Worm (Caenorhabditis elegans) whole organism, L1 larva: ENCODE results near the gene nspe-7.

Experiments
- F16B12.6 ChIP-seq: fragments of 150-350 bp; optimal IDR thresholded peaks from 2 replicates; lab custom pipeline; 2014; ENCODE audit warnings: missing biosample characterization, missing genetic modification characterization
- aly-2 ChIP-seq: fragments of 150-350 bp; optimal IDR thresholded peaks from 2 replicates; lab custom pipeline; 2014; ENCODE audit warnings: missing biosample characterization, missing genetic modification characterization
- egl-27 ChIP-seq, 2 experiments: fragments of 150-350 bp in 1 of 2; sonication (generic microtip); optimal IDR thresholded peaks; 3 replicates each; lab custom pipeline; 2017 to 2018; ENCODE audit warnings: missing biosample characterization in 2 of 2, missing genetic modification characterization in 2 of 2, missing genetic modification reagents in 2 of 2
- elt-3 ChIP-seq, 6 experiments: fragments of 150-350 bp in 1 of 6; sonication (generic microtip); optimal IDR thresholded peaks; 2 replicates each; lab custom pipeline; 2017 to 2018; ENCODE audit warnings: missing biosample characterization in 6 of 6, missing genetic modification characterization in 6 of 6, inconsistent platforms in 1 of 6
- jun-1 ChIP-seq: fragments of 150-350 bp; optimal IDR thresholded peaks from 2 replicates; lab custom pipeline; 2014; ENCODE audit warnings: missing biosample characterization, missing genetic modification reagents, missing genetic modification characterization
- lin-14 ChIP-seq: fragments of 200-800 bp; sonication (Bioruptor generic); optimal IDR thresholded peaks from 2 replicates; lab custom pipeline; 2018; ENCODE audit warnings: mild to moderate bottlenecking, missing genetic modification characterization, moderate library complexity, missing compliant biosample characterization
- mdl-1 ChIP-seq, 2 experiments: fragments of 150-350 bp; optimal IDR thresholded peaks; 2 replicates each; lab custom pipeline; 2014 to 2017; ENCODE audit warnings: missing biosample characterization in 2 of 2, missing genetic modification characterization in 2 of 2, inconsistent platforms in 1 of 2
- skn-1 ChIP-seq: fragments of 150-350 bp; optimal IDR thresholded peaks from 2 replicates; lab custom pipeline; 2014; ENCODE audit warnings: missing biosample characterization, missing genetic modification characterization
- unc-62 ChIP-seq: fragments of 150-350 bp; optimal IDR thresholded peaks from 2 replicates; lab custom pipeline; 2014; ENCODE audit warnings: missing biosample characterization, missing genetic modification reagents, missing genetic modification characterization

DNA sequence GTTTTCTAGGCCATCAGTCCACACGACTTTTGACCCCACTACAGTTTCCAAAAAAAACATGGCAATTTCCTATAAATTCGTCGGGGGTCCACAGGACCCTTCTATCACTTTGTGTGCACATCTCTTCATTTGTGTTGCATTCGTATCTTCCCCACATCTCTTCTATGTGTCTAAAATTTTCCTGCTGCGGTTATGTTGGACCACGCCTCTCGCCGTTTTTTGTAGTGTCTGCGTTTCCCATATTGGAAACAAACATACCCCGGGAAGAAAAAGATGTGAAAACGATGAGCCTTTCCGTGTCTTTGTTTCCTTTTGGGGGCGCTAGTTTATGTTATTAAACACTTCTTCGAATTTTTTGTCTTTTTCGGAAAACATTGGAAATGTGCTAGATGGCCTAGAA is 34.9 kb downstream of the nspe-7 start:
- peak; percentile 49 for TF ChIP-seq lin-14 (GFP tag; lab: Kevin White, UChicago)
- no peak for TF ChIP-seq F16B12.6 (tag; lab: Kevin White, UChicago)
- no peak for TF ChIP-seq egl-27 (tag; optimal IDR thresholded peaks at IDR 0.05; lab: Kevin White, UChicago)
- no peak for TF ChIP-seq elt-3 (tag; optimal IDR thresholded peaks at IDR 0.05; lab: Kevin White, UChicago)
- TF ChIP-seq aly-2 (tag; lab: Kevin White, UChicago) = no peak
- no peak for TF ChIP-seq jun-1 (tag; lab: Kevin White, UChicago)
- TF ChIP-seq mdl-1 (tag; optimal IDR thresholded peaks at IDR 0.05; lab: Kevin White, UChicago) = no peak
- TF ChIP-seq skn-1 (tag; lab: Kevin White, UChicago) = no peak
- TF ChIP-seq unc-62 (GFP tag; lab: Kevin White, UChicago) = no peak
